Worm (Caenorhabditis elegans) whole organism, L3 larva: Measurements from ENCODE around the gene M03E7.2.

Experiments
- R02D3.7 ChIP-seq: fragments of 150-350 bp; optimal IDR thresholded peaks from 2 replicates; lab custom pipeline; 2014; ENCODE audit warnings: missing biosample characterization, missing genetic modification characterization
- ZK546.5 ChIP-seq: sonication (generic microtip); optimal IDR thresholded peaks from 2 replicates; lab custom pipeline; 2017; ENCODE audit warnings: missing biosample characterization, missing genetic modification characterization
- ama-1 ChIP-seq: fragments of 150-350 bp; optimal IDR thresholded peaks from 2 replicates; lab custom pipeline; 2018
- ceh-28 ChIP-seq: fragments of 150-350 bp; optimal IDR thresholded peaks from 2 replicates; lab custom pipeline; 2014; ENCODE audit warnings: missing biosample characterization, missing genetic modification reagents, missing genetic modification characterization
- ceh-9 ChIP-seq: sonication (generic microtip); optimal IDR thresholded peaks from 2 replicates; lab custom pipeline; 2018; ENCODE audit warnings: missing biosample characterization, missing genetic modification characterization
- daf-12 ChIP-seq: fragments of 150-350 bp; optimal IDR thresholded peaks from 2 replicates; lab custom pipeline; 2014; ENCODE audit warnings: missing biosample characterization, missing genetic modification reagents, missing genetic modification characterization
- egl-27 ChIP-seq: sonication (generic microtip); optimal IDR thresholded peaks from 4 replicates; lab custom pipeline; 2017; ENCODE audit warnings: missing biosample characterization, missing genetic modification reagents, missing genetic modification characterization
- egl-5 ChIP-seq: fragments of 150-350 bp; optimal IDR thresholded peaks from 2 replicates; lab custom pipeline; 2017; ENCODE audit warnings: missing biosample characterization, missing genetic modification reagents, missing genetic modification characterization, inconsistent platforms
- elt-1 ChIP-seq: fragments of 150-350 bp; optimal IDR thresholded peaks from 2 replicates; lab custom pipeline; 2014; ENCODE audit warnings: missing biosample characterization, missing genetic modification characterization
- elt-2 ChIP-seq: sonication (generic microtip); optimal IDR thresholded peaks from 2 replicates; lab custom pipeline; 2016; ENCODE audit warnings: missing genetic modification reagents, mild to moderate bottlenecking, missing genetic modification characterization, missing compliant biosample characterization
- elt-3 ChIP-seq, 3 experiments: fragments of 150-350 bp in 1 of 3; sonication (generic microtip) in 2 of 3; optimal IDR thresholded peaks; 2 replicates in 2 of 3; 4 replicates in 1 of 3; lab custom pipeline; 2014 to 2017; ENCODE audit warnings: missing biosample characterization in 3 of 3, missing genetic modification characterization in 3 of 3
- eor-1 ChIP-seq, 2 experiments: fragments of 150-350 bp; optimal IDR thresholded peaks; 2 replicates each; lab custom pipeline; 2014 to 2018; ENCODE audit warnings: missing biosample characterization in 2 of 2, missing genetic modification characterization in 2 of 2
- fkh-10 ChIP-seq: sonication (generic microtip); optimal IDR thresholded peaks from 2 replicates; lab custom pipeline; 2017; ENCODE audit warnings: missing biosample characterization, missing genetic modification reagents, missing genetic modification characterization
- fkh-2 ChIP-seq: fragments of 150-350 bp; optimal IDR thresholded peaks from 2 replicates; lab custom pipeline; 2014; ENCODE audit warnings: missing biosample characterization, missing genetic modification reagents, missing genetic modification characterization
- hmg-11 ChIP-seq: sonication (generic microtip); optimal IDR thresholded peaks from 2 replicates; lab custom pipeline; 2016; ENCODE audit warnings: missing genetic modification characterization, missing compliant biosample characterization
- lin-15B ChIP-seq: fragments of 150-350 bp; optimal IDR thresholded peaks from 2 replicates; lab custom pipeline; 2014; ENCODE audit warnings: missing biosample characterization, missing genetic modification characterization
- lin-39 ChIP-seq: fragments of 150-350 bp; optimal IDR thresholded peaks from 2 replicates; lab custom pipeline; 2018; ENCODE audit warnings: missing biosample characterization, missing genetic modification reagents, missing genetic modification characterization
- lsy-12 ChIP-seq: sonication (generic microtip); optimal IDR thresholded peaks from 2 replicates; lab custom pipeline; 2016; ENCODE audit warnings: mild to moderate bottlenecking, missing genetic modification characterization, missing compliant biosample characterization
- nfya-1 ChIP-seq: sonication (generic microtip); optimal IDR thresholded peaks from 2 replicates; lab custom pipeline; 2017; ENCODE audit warnings: missing genetic modification characterization, mild to moderate bottlenecking, missing compliant biosample characterization, antibody characterized with exemption, moderate library complexity; ENCODE audit not compliant: insufficient read depth
- nhr-12 ChIP-seq: fragments of 150-350 bp; optimal IDR thresholded peaks from 2 replicates; lab custom pipeline; 2014; ENCODE audit warnings: missing biosample characterization, missing genetic modification characterization
- nhr-23 ChIP-seq: fragments of 150-350 bp; optimal IDR thresholded peaks from 2 replicates; lab custom pipeline; 2014; ENCODE audit warnings: missing biosample characterization, missing genetic modification reagents, missing genetic modification characterization
- nhr-237 ChIP-seq: fragments of 150-350 bp; optimal IDR thresholded peaks from 2 replicates; lab custom pipeline; 2014; ENCODE audit warnings: missing biosample characterization, missing genetic modification characterization
- nhr-25 ChIP-seq: sonication (generic microtip); optimal IDR thresholded peaks from 2 replicates; lab custom pipeline; 2017; ENCODE audit warnings: missing biosample characterization, missing genetic modification characterization
- nhr-28 ChIP-seq: fragments of 150-350 bp; optimal IDR thresholded peaks from 2 replicates; lab custom pipeline; 2014; ENCODE audit warnings: missing biosample characterization, missing genetic modification characterization
- nhr-43 ChIP-seq: sonication (generic microtip); optimal IDR thresholded peaks from 2 replicates; lab custom pipeline; 2016; ENCODE audit warnings: mild to moderate bottlenecking, missing genetic modification characterization, missing compliant biosample characterization; ENCODE audit not compliant: poor library complexity, severe bottlenecking
- pha-4 ChIP-seq: fragments of 150-350 bp; optimal IDR thresholded peaks from 2 replicates; lab custom pipeline; 2014; ENCODE audit warnings: missing biosample characterization, missing genetic modification reagents, missing genetic modification characterization
- pqm-1 ChIP-seq: fragments of 150-350 bp; optimal IDR thresholded peaks from 2 replicates; lab custom pipeline; 2017; ENCODE audit warnings: missing biosample characterization, missing genetic modification characterization, inconsistent platforms
- sea-2 ChIP-seq: fragments of 150-350 bp; sonication (generic microtip); optimal IDR thresholded peaks from 4 replicates; lab custom pipeline; 2014; ENCODE audit warnings: missing biosample characterization, missing genetic modification reagents, missing genetic modification characterization
- skn-1 ChIP-seq: fragments of 150-350 bp; optimal IDR thresholded peaks from 2 replicates; lab custom pipeline; 2014; ENCODE audit warnings: missing biosample characterization, missing genetic modification characterization
- snpc-4 ChIP-seq: fragments of 150-350 bp; optimal IDR thresholded peaks from 2 replicates; lab custom pipeline; 2014; ENCODE audit warnings: missing biosample characterization, missing genetic modification characterization
- unc-39 ChIP-seq: sonication (generic microtip); optimal IDR thresholded peaks from 4 replicates; lab custom pipeline; 2017; ENCODE audit warnings: missing biosample characterization, missing genetic modification characterization
- ztf-11 ChIP-seq: fragments of 150-350 bp; optimal IDR thresholded peaks from 2 replicates; lab custom pipeline; 2014; ENCODE audit warnings: missing biosample characterization, missing genetic modification characterization
- ztf-4 ChIP-seq: fragments of 150-350 bp; optimal IDR thresholded peaks from 2 replicates; lab custom pipeline; 2014; ENCODE audit warnings: missing biosample characterization, missing genetic modification characterization

Gene M03E7.2

DNA sequence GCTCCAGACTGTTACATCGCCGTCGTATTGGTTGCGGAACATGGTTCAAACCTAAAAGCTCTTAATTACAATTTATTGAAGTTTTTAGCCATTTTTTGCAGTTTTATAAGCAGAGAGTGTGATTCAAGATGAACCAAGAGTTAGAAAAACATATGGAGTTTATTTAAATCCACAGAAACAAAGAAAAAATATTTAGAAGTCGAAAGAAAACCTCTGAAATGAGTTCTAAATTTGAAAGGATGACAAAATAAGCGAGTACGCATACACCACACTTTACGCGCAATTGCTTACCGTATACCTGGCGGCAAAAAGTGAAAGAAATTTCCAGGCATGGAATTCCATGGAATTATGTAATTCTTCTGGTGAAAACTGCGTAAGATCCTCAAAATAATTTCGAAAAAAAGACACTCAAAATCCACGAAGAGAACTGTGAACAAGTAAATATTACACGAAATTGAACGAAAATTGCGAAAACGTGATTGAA, 33.1 kb upstream of the M03E7.2 start, which contains the start of gene pas-6 (continued):
- TF ChIP-seq eor-1 (tag; optimal IDR thresholded peaks at IDR 0.05; lab: Kevin White, UChicago) (no peak), egl-5 (tag; lab: Kevin White, UChicago) (peak; percentile 23)

DNA sequence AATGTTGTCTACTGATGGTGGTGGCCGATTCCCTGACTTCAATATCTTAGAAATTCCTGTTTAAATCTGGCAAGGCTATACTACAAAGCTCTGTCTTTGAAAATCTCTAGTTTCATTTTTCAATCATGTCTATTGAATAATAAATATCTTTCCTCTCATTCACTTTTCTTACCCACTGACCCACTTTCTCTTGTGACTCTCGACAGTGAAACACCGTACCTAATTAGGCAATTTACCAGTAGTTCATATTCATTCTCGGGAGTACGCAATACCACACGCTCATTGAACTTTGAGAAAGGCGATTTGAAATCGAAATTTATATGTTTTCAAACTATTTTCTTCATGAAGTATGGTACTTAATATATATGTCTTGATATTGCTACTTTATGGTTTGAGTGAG, 32.6 kb upstream of the M03E7.2 start, which contains the start of gene CD4.11:
TSS of gene CD4.11 (plus strand) at position 301 of the 400 bp plus-strand sequence.
- TF ChIP-seq ceh-9 (no peak), ZK546.5 (tag; lab: Kevin White, UChicago) (no peak), nhr-237 (tag; lab: Kevin White, UChicago) (no peak), daf-12 (tag; lab: Kevin White, UChicago) (no peak), nhr-12 (tag; lab: Kevin White, UChicago) (no peak), unc-39 (tag; lab: Kevin White, UChicago) (no peak), nhr-23 (tag; lab: Kevin White, UChicago) (no peak), elt-1 (no peak)
- TF ChIP-seq, all 47 proteins: peak for 0

DNA sequence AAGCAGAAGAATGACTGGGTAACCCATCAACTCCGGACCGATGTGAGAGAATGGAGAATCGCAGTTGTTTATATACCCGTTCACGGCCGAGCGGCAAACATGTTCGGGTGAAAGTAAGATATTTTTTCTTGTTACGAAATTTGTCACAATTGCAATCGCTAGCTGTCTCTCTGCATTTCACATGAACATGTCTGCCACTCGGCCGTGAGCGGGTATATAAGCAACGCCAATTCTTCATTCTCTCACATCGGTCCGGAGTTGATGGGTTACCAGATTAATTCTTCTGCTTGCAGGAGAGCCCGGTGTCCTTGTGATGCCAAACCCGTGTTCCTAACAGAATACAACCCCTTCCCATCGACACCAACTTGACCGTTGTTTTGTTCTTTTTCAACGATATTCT, 30.4 kb upstream of the M03E7.2 start:
- TF ChIP-seq ama-1 (lab: Kevin White, UChicago) (no peak), nhr-25 (tag; lab: Kevin White, UChicago) (peak; percentile 41), hmg-11 (tag; lab: Kevin White, UChicago) (peak; percentile 2), unc-39 (tag; lab: Kevin White, UChicago) (no peak), snpc-4 (peak; percentile 96), ztf-11 (no peak)

DNA sequence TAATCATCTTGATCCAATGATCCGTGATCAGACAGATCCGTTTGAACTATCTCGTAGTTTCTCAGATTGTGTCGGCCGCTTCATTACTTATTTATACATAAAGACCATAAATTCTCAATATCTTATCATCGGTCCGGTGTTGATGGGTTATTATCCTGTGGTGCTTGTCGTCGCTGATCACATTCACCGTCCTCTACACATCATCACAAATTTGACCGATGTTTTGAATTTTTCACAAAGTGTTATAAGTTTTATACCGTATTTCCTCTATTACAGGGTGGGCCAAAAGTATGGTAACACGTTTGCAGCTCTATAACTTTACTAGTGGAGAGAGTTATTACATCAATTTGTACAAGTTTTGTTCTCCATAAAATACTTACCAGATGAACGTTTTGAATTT, 29.4 kb upstream of the M03E7.2 start:
- TF ChIP-seq nhr-12 (tag; lab: Kevin White, UChicago): no peak
- TF ChIP-seq elt-2: no peak
- no peak for TF ChIP-seq nhr-28
- TF ChIP-seq ztf-11: no peak
- TF ChIP-seq fkh-2 (tag; lab: Kevin White, UChicago): no peak
- no peak for TF ChIP-seq R02D3.7 (tag; lab: Kevin White, UChicago)
- TF ChIP-seq ztf-4 (tag; lab: Kevin White, UChicago): no peak
- TF ChIP-seq pqm-1 (tag; lab: Kevin White, UChicago): no peak
- TF ChIP-seq egl-27 (tag; lab: Kevin White, UChicago): no peak
- TF ChIP-seq ama-1 (lab: Kevin White, UChicago): no peak
- TF ChIP-seq skn-1 (tag; lab: Kevin White, UChicago): no peak
- TF ChIP-seq lsy-12: no peak
- TF ChIP-seq fkh-10 (GFP tag; lab: Kevin White, UChicago): no peak
- no peak for TF ChIP-seq nhr-25 (tag; lab: Kevin White, UChicago)
- TF ChIP-seq unc-39 (tag; lab: Kevin White, UChicago): no peak
- no peak for TF ChIP-seq elt-3 (tag; optimal IDR thresholded peaks at IDR 0.05; lab: Kevin White, UChicago)
- TF ChIP-seq nhr-23 (tag; lab: Kevin White, UChicago): no peak
- TF ChIP-seq eor-1 (tag; optimal IDR thresholded peaks at IDR 0.05; lab: Kevin White, UChicago): no peak
- TF ChIP-seq snpc-4: no peak

DNA sequence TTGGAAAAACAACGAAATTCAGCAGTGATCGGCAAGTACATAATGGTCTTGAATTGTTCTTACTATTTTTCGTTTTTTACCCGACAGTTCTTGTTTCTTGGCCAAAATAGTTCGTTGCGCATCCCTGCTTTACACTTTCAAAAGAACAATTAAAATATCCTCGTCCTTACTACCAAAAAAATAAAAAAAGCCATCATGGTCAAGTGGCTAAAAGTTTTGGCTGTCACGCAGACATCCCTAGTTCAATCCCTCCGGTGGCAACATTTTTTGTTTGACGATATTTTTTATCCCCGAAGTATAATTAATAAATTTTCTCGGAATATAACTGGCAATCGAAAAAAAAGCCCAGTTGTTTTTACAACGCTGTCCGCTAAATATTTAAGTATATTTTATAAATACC, 25.5 kb upstream of the M03E7.2 start:
- TF ChIP-seq elt-1: no peak
- TF ChIP-seq nhr-43 (tag; lab: Kevin White, UChicago): peak; percentile 1
- TF ChIP-seq ama-1 (lab: Kevin White, UChicago): no peak
- TF ChIP-seq, all 47 proteins: peak for 1

DNA sequence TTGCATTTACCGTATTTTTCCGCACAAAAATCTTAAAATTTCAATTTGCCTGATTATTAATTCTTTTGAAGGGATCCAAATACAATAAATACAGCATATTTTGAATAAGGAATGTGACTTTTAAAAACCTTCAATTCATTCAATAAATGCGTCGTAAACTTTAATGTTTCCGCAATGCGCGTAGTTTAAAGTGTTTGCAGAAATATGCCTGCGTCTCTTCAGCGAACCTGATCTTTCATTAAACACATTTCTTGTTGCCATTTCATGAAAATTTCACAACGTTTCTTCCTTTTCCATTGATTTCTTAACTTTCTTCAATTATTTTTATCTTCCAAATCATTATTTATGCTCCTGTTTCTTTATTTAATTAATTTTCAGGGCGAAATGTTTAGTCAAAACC, 25.1 kb upstream of the M03E7.2 start, which contains the start of gene vps-37:
TSS of gene vps-37 (plus strand) at position 378 of the 400 bp plus-strand sequence.
- no peak for TF ChIP-seq nhr-12 (tag; lab: Kevin White, UChicago)
- TF ChIP-seq lin-15B (tag; lab: Kevin White, UChicago): peak; percentile 78
- no peak for TF ChIP-seq nhr-28
- TF ChIP-seq elt-3 (tag; optimal IDR thresholded peaks at IDR 0.05; lab: Kevin White, UChicago): no peak
- peak; percentile 54 for TF ChIP-seq nhr-43 (tag; lab: Kevin White, UChicago)
- TF ChIP-seq sea-2 (GFP tag; lab: Kevin White, UChicago): peak; percentile 54
- TF ChIP-seq R02D3.7 (tag; lab: Kevin White, UChicago): peak; percentile 6
- peak in 1 of 2 experiments; percentile 28 for TF ChIP-seq eor-1 (tag; optimal IDR thresholded peaks at IDR 0.05; lab: Kevin White, UChicago)
- TF ChIP-seq ceh-28 (tag; lab: Kevin White, UChicago): peak; percentile 66
- TF ChIP-seq snpc-4: peak; percentile 79
- TF ChIP-seq nfya-1 (tag; lab: Kevin White, UChicago): peak; percentile 79
- TF ChIP-seq pha-4 (tag; lab: Kevin White, UChicago): peak; percentile 90
- peak; percentile 87 for TF ChIP-seq nhr-23 (tag; lab: Kevin White, UChicago)
- peak; percentile 74 for TF ChIP-seq hmg-11 (tag; lab: Kevin White, UChicago)
- peak; percentile 37 for TF ChIP-seq elt-2
- TF ChIP-seq nhr-25 (tag; lab: Kevin White, UChicago): peak; percentile 31
- no peak for TF ChIP-seq lin-39 (tag; lab: Kevin White, UChicago)
- peak; percentile 13 for TF ChIP-seq pqm-1 (tag; lab: Kevin White, UChicago)
- TF ChIP-seq, all 47 proteins: peak for 14
